Worm (Caenorhabditis elegans): ENCODE measurements around the gene E03H12.5.
"Not testable (repeated sequence)": the region's sequence is repeated elsewhere in the genome, so short reads cannot be mapped to it uniquely, and the experiment has no call there.

The E03H12.5 gene

ce11 chrIV:4988531-4988930 is 11.5 kb downstream of the E03H12.5 start, which contains the start of gene E03H12.7:
E03H12.7 (minus strand) TSS chrIV:4988631.
- TF ChIP-seq unc-62 (GFP tag; optimal IDR thresholded peaks at IDR 0.05) = no peak

DNA sequence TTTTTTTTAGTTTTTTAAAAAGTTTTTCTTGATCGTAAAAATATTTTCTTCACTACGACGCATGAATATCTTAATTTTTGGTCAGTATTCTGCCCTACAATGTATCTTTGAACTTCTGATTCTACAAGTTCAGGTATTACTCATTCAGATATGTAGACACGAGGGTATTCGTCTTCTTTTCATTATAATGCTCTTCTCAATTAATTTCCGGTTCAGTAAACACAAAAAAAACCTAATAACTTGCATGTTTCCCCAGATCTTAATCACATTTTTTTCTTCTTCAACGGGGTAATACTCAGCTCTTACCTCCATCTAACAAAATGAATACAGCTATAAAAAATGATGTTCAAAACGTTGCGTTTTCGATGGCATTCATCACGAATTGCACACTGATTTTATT is 15.1 kb downstream of the E03H12.5 start, which contains the start of gene str-162:
Gene str-162 (plus strand): TSS at position 301 of the 400 bp plus-strand sequence.
- no peak for TF ChIP-seq unc-62 (GFP tag; optimal IDR thresholded peaks at IDR 0.05)

ce11 chrIV:4993128-4993527 is 16.1 kb downstream of the E03H12.5 start:
- TF ChIP-seq unc-62 (GFP tag; optimal IDR thresholded peaks at IDR 0.05) = no peak

DNA sequence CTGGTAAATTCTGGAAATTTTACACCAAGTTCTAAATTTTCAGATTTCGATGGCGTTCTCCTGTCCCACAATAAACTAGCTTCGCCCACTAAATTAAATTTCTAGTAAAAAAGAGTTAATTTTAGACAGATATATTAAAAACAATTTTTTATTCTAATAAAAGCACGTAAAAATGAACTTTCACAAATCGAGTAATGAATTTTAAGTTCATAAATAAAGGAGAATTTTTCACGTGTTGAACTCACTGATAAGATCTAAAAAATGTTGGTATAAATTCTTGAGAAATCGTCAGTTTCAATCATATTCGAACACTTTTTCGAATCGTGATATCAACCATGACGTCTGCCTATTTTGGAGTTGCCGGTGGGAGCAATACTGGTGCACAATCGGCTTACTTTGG is 18.8 kb downstream of the E03H12.5 start, which contains the start of gene ssq-2:
Gene ssq-2 (plus strand): TSS at position 301 of the 400 bp plus-strand sequence.
- TF ChIP-seq unc-62 (GFP tag; optimal IDR thresholded peaks at IDR 0.05) = no peak

DNA sequence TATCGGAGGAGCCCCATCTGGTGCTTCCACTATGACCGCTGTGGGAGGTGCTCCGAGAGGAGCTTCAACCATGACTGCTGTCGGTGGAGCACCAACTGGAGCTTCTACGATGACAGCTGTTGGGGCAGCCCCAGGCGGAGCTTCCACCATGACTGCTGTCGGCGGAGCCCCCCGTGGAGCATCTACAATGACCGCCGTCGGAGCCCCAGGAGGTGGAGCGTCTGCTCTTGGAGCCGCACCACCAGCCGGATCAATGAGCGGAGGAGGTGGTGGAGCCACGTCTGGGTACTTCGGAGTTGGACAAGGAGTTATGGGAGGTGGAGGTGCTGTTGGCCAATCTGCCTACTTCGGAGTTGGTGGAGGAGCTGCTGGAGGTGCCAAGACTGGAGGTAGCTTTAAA is 19.9 kb downstream of the E03H12.5 start:
- no peak for TF ChIP-seq unc-62 (GFP tag; optimal IDR thresholded peaks at IDR 0.05)

DNA sequence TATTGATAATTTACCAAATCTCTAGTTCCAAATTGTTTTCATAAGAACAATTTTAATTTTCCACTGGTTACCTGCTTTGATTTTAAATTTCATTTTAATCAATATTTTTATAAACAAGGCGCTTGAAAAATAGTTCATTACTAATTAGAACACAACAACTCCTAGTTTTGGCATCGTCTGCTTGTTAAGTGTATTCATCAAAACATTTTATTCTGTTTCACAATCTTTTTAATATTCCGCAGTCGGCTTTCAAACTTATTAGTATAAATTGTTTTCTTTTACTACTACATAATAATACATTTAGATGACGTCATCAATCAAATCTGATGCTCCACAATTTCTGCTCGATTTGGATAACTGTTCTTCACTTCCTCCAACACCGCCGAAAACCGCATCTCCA is 25.4 kb downstream of the E03H12.5 start, which contains the start of gene pes-1:
Gene pes-1 (plus strand): TSS at position 301 of the 400 bp plus-strand sequence.
- no peak for TF ChIP-seq unc-62 (GFP tag; optimal IDR thresholded peaks at IDR 0.05)

DNA sequence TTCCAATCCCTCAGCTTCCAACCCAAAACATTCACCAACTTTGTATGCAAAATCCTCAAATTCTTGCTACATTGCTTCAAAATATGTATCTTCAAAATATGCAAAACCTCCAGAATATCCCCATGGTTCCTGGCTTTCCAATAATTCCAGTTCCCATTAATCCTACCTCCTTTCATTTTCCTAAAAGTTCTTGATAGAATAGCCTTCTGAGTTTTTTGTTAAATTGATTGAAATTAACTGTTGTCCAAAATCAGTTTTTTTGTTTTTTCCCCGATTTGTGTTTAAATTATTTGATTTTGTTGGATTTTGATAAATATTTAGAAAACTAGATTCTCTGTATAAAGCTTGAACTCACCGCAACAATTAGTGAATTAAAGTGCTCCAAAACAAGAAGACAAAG is 28.1 kb downstream of the E03H12.5 start:
- TF ChIP-seq unc-62 (GFP tag; optimal IDR thresholded peaks at IDR 0.05) = no peak

DNA sequence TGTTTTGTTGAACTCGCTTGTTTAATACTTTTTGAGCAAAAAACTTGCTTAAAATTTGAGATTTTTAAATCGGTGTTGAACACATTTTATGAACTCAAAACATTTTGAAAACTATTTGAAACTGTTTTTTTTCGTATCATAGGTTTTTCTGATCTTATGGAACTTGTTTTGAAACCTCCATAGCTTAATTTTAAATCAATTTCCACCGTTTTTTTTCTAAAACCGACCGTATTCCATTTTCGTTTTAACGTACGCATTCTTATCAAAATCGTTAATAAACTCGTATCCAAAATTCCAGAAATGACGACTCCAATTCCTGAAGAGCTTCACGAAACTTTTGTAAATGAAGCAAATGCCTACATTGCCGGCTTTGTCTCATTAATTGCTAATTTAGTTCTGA is 31.4 kb downstream of the E03H12.5 start, which contains the start of gene srm-2:
Gene srm-2 (plus strand): TSS at position 301 of the 400 bp plus-strand sequence.
- no peak for TF ChIP-seq unc-62 (GFP tag; optimal IDR thresholded peaks at IDR 0.05)

ce11 chrIV:5012241-5012640 is 35.2 kb downstream of the E03H12.5 start, which contains the start of gene srm-1:
srm-1 (plus strand) TSS chrIV:5012541.
- no peak for TF ChIP-seq unc-62 (GFP tag; optimal IDR thresholded peaks at IDR 0.05)

- TF ChIP-seq unc-62 (GFP tag; optimal IDR thresholded peaks at IDR 0.05) = not testable (repeated sequence)
These were observed 39.4 kb downstream of the E03H12.5 start, which contains the start of gene ssq-4 for ce11 chrIV:5016461-5016860. ssq-4 (plus strand) TSS chrIV:5016479.

DNA sequence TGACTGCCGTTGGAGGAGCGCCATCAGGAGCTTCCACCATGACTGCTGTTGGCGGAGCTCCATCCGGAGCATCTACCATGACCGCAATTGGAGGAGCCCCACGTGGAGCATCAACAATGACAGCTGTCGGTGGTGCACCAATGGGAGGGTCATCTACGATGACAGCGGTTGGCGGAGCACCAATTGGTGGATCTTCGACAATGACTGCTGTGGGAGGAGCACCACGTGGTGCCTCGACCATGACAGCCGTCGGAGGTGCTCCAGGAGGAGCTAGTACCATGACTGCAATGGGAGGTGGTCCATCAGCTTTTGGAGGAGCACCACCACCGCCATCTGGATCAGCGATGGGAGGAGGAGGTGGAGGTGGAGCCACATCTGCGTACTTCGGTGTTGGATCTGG is 40.0 kb downstream of the E03H12.5 start, which contains the start of gene T28H11.7:
Gene T28H11.7 (minus strand): TSS at position 101 of the 400 bp plus-strand sequence.
- not testable (repeated sequence) for TF ChIP-seq unc-62 (GFP tag; optimal IDR thresholded peaks at IDR 0.05)

- no peak for TF ChIP-seq unc-62 (GFP tag; optimal IDR thresholded peaks at IDR 0.05)
These were observed 43.5 kb downstream of the E03H12.5 start, which contains the start of gene T28H11.8 for ce11 chrIV:5020533-5020932. T28H11.8 (minus strand) TSS chrIV:5020633.

- TF ChIP-seq unc-62 (GFP tag; optimal IDR thresholded peaks at IDR 0.05) = no peak
These were observed 48.6 kb downstream of the E03H12.5 start, which contains the start of gene C09B9.85 for ce11 chrIV:5025646-5026045. C09B9.85 (minus strand) TSS chrIV:5025746.
